Worm (Caenorhabditis elegans) whole organism, midembryonic: ENCODE measurements around the gene best-22.

Experiments used
- T22C8.4 ChIP-seq: fragments of 200-800 bp; sonication (Bioruptor generic); IDR thresholded peaks from 2 replicates; pipeline ENCODE4 v1.3.6; 2022; ENCODE audit warnings: missing genetic modification characterization, missing compliant biosample characterization
- cog-1 ChIP-seq: sonication (generic microtip); optimal IDR thresholded peaks from 2 replicates; lab custom pipeline; 2016; ENCODE audit warnings: missing genetic modification characterization, missing compliant biosample characterization
- flt-1 ChIP-seq: fragments of 200-800 bp; sonication (Bioruptor generic); IDR thresholded peaks from 2 replicates; pipeline ENCODE4 v1.3.6; 2022; ENCODE audit warnings: missing genetic modification characterization, missing compliant biosample characterization
- klf-2 ChIP-seq: fragments of 200-800 bp; sonication (Bioruptor generic); conservative IDR thresholded peaks from 2 replicates; pipeline ENCODE4 v1.3.6; 2022; ENCODE audit warnings: missing genetic modification reagents, missing genetic modification characterization, missing compliant biosample characterization
- med-1 ChIP-seq: sonication (generic microtip); optimal IDR thresholded peaks from 2 replicates; lab custom pipeline; 2017; ENCODE audit warnings: missing genetic modification characterization, mild to moderate bottlenecking, missing compliant biosample characterization, antibody characterized with exemption, missing genetic modification reagents; ENCODE audit not compliant: insufficient read depth
- ref-1 ChIP-seq: fragments of 200-800 bp; sonication (Bioruptor generic); conservative IDR thresholded peaks from 2 replicates; pipeline ENCODE4 v1.3.6; 2022; ENCODE audit warnings: missing genetic modification reagents, missing genetic modification characterization, missing compliant biosample characterization
- tab-1 ChIP-seq: fragments of 200-800 bp; sonication (Bioruptor generic); IDR thresholded peaks from 2 replicates; pipeline ENCODE4 v1.3.6; 2022; ENCODE audit warnings: missing genetic modification characterization, missing compliant biosample characterization
- ztf-23 ChIP-seq: fragments of 200-800 bp; sonication (Bioruptor generic); IDR thresholded peaks from 2 replicates; pipeline ENCODE4 v1.3.6; 2022; ENCODE audit warnings: missing genetic modification reagents, missing genetic modification characterization, missing compliant biosample characterization
- ztf-29 ChIP-seq: fragments of 200-800 bp; sonication (Bioruptor generic); IDR thresholded peaks from 2 replicates; pipeline ENCODE4 v1.3.6; 2022; ENCODE audit warnings: missing genetic modification reagents, missing genetic modification characterization, missing compliant biosample characterization

Gene best-22

DNA sequence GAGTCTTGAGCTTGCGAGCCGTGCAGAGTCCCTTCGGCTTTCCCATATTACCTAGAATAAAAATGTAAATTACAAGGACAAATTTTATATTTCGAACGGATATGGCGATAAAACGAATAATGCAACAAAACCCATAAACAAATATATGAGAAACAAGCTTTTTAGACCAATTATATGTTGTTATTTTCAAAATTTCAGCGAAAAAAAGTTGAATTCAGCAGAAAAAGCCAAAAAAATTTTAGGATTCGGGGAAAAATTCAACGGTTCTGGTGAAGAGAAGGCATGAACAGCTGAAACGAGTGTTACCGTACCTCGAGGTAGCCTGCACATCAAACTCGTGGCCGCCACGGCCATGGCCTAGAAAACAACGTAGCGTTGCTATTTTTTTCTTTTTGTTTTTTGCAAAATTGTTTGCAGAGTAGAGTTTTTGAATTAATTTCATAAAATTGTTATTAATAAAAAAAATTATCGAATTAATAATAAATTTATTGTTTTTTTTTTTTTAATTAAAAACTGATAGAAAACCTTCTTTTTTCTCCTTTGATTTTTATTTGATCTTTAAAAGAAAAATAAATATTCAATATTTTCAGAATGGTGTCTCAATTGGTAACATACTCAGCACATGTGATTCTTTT lies 41.4 kb downstream of the best-22 start, which contains the start of the genes rps-23 and dpm-3:
Gene rps-23 (minus strand): TSS at position 51 of the 635 bp plus-strand sequence.
Gene dpm-3 (plus strand): TSS at position 585 of the 635 bp plus-strand sequence.
- no peak for TF ChIP-seq T22C8.4
- TF ChIP-seq med-1: no peak
- TF ChIP-seq cog-1 (tag; lab: Kevin White, UChicago): peak; percentile 60
- peak; percentile 87 for TF ChIP-seq flt-1 (GFP tag; lab: Robert Waterston, UW)
- TF ChIP-seq tab-1: 0 out of 2 replicates have a peak, but pooled peaks have one; percentile 43
- TF ChIP-seq ref-1 (GFP tag; lab: Robert Waterston, UW): no peak
- peak; percentile 83 for TF ChIP-seq ztf-23 (GFP tag; lab: Robert Waterston, UW)
- TF ChIP-seq klf-2 (GFP tag; lab: Robert Waterston, UW): peak; percentile 64; the same call in 1 of the 2 replicates
- TF ChIP-seq ztf-29 (GFP tag; lab: Robert Waterston, UW): 0 out of 2 replicates have a peak, but pooled peaks have one; percentile 8

DNA sequence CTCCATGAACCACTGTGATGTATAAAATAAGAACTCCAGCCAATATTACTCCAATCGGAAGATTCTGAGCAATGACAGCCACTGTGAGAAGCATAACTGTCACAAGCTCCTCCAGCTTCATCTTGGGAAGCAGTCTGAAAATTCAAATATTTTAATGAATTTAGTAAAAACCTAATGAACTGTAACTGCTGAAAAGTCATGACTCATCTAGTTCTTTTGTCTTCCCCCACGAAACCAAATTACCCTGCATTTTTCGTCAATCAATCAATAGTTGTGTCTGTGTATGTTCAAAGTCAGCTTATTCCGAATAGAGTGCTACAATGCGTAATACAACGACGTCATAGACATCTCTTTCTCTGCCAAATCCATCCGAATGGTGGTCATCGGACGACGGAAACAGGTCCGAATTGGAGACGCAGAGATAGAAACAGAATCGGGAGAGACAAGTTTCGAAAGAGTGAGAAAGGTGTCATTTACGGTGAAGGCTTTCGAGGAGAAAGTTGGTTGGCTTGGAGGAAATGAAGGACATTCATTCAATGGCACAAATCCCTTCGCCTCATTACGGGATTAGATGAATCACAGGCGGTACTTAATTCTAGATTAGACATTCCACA lies 47.0 kb downstream of the best-22 start:
- TF ChIP-seq ref-1 (GFP tag; lab: Robert Waterston, UW) (no peak), ztf-29 (GFP tag; lab: Robert Waterston, UW) (no peak), klf-2 (GFP tag; lab: Robert Waterston, UW) (no peak), cog-1 (tag; lab: Kevin White, UChicago) (no peak), med-1 (no peak), T22C8.4 (no peak), flt-1 (GFP tag; lab: Robert Waterston, UW) (no peak), tab-1 (no peak), ztf-23 (GFP tag; lab: Robert Waterston, UW) (no peak)

DNA sequence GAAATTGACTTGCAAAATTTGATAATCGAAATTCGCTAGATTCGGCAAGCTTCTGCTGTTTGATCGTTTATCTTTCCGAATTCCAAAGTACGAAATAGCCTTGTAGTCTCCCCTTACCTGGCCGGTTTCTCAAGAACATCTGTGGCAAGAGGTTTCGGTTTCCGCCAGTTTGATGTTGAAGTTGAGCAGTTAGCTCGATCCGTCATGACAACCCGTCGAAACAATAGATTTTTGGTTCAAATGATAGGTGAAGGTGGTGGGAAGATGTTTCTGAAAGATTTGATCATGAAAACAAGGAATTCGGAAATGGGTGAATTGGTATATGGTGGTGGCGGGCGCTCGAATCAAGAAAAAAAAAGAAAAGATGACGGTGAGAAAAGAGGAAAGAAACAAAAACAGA lies 48.7 kb downstream of the best-22 start, which contains the start of gene acs-20:
Gene acs-20 (minus strand): TSS at position 270 of the 400 bp plus-strand sequence.
- TF ChIP-seq ref-1 (GFP tag; lab: Robert Waterston, UW) (no peak), flt-1 (GFP tag; lab: Robert Waterston, UW) (no peak), ztf-23 (GFP tag; lab: Robert Waterston, UW) (no peak)

ce11 chrIV:12399983-12400382 lies 50.2 kb downstream of the best-22 start:
- no peak for TF ChIP-seq T22C8.4
- TF ChIP-seq med-1: no peak
- TF ChIP-seq ztf-23 (GFP tag; lab: Robert Waterston, UW): no peak
- no peak for TF ChIP-seq klf-2 (GFP tag; lab: Robert Waterston, UW)
- TF ChIP-seq cog-1 (tag; lab: Kevin White, UChicago): no peak
- TF ChIP-seq ref-1 (GFP tag; lab: Robert Waterston, UW): no peak
- TF ChIP-seq flt-1 (GFP tag; lab: Robert Waterston, UW): no peak
- TF ChIP-seq tab-1: no peak
- TF ChIP-seq ztf-29 (GFP tag; lab: Robert Waterston, UW): no peak

DNA sequence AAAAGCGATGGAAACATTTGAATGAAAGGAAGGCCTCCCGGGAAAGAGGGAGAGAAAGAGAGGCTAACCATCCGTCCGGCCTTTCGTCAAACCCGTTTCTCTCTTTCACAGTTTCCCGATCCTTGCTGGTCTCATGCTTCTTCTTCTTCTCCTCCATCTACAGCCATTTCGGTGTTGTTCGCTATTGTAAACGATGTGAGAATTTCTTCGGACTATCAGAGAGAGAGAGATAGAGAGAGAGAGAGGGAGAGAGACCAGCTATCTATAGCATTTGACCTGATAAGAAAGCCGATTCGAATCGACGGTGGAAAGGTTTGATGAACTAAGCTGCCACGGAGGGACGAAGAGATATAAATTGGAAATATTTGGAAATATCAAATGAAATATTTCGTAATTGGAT lies 53.7 kb downstream of the best-22 start:
- TF ChIP-seq ztf-23 (GFP tag; lab: Robert Waterston, UW): no peak
- no peak for TF ChIP-seq T22C8.4
- no peak for TF ChIP-seq cog-1 (tag; lab: Kevin White, UChicago)
- TF ChIP-seq ztf-29 (GFP tag; lab: Robert Waterston, UW): no peak
- no peak for TF ChIP-seq klf-2 (GFP tag; lab: Robert Waterston, UW)
- no peak for TF ChIP-seq tab-1
- TF ChIP-seq flt-1 (GFP tag; lab: Robert Waterston, UW): no peak
- no peak for TF ChIP-seq ref-1 (GFP tag; lab: Robert Waterston, UW)
- TF ChIP-seq med-1: no peak

DNA sequence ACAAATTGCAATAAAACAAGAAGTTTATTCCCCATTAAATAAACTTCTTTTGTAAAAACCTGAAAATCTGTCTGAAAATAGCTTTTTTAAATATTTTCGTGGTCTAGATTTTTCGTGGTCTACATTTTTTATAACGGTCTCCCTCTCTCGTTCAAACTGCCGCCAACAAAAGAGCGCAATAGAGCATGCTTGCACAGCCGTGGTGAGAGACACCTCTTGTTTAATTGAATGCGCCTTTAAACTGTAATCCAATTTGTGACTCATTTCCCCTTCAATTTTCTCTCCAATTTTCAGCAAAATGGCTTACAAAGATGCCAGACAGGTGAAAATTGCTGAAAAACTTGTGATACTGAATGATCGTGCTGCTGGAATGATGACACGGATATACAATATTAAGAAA lies 54.4 kb downstream of the best-22 start, which contains the start of gene gex-3:
Gene gex-3 (plus strand): TSS at position 295 of the 400 bp plus-strand sequence.
- TF ChIP-seq cog-1 (tag; lab: Kevin White, UChicago): peak; percentile 47
- TF ChIP-seq klf-2 (GFP tag; lab: Robert Waterston, UW): no peak
- no peak for TF ChIP-seq T22C8.4
